Worm (Caenorhabditis elegans) whole organism, young adult: ENCODE data around the gene apa-2.

ENCODE experiments used
- B0019.2 ChIP-seq: fragments of 200-800 bp; sonication (Bioruptor generic); conservative IDR thresholded peaks from 2 replicates; pipeline ENCODE4 v1.3.6; 2022; ENCODE audit warnings: missing genetic modification reagents, missing genetic modification characterization, missing compliant biosample characterization
- C06A6.2 ChIP-seq: fragments of 200-800 bp; sonication (Bioruptor generic); conservative IDR thresholded peaks from 2 replicates; pipeline ENCODE4 v1.3.6; 2022; ENCODE audit warnings: missing genetic modification characterization, missing compliant biosample characterization
- F33H1.4 ChIP-seq: fragments of 200-800 bp; sonication (Bioruptor generic); IDR thresholded peaks from 2 replicates; pipeline ENCODE4 v1.3.6; 2022; ENCODE audit warnings: missing genetic modification reagents, missing genetic modification characterization, missing compliant biosample characterization
- T26A5.8 ChIP-seq: sonication (generic microtip); optimal IDR thresholded peaks from 2 replicates; lab custom pipeline; 2016; ENCODE audit warnings: missing genetic modification characterization, missing compliant biosample characterization
- Y53G8AR.9 ChIP-seq: fragments of 200-800 bp; sonication (Bioruptor generic); conservative IDR thresholded peaks from 2 replicates; pipeline ENCODE4 v1.3.6; 2022; ENCODE audit warnings: missing genetic modification reagents, missing genetic modification characterization, missing compliant biosample characterization
- ZK185.1 ChIP-seq: sonication (generic microtip); optimal IDR thresholded peaks from 2 replicates; lab custom pipeline; 2016; ENCODE audit warnings: mild to moderate bottlenecking, missing genetic modification characterization, missing compliant biosample characterization; ENCODE audit not compliant: poor library complexity, severe bottlenecking
- akir-1 ChIP-seq: fragments of 200-800 bp; sonication (Bioruptor generic); optimal IDR thresholded peaks from 2 replicates; lab custom pipeline; 2018; ENCODE audit warnings: mild to moderate bottlenecking, missing genetic modification characterization, moderate library complexity, missing compliant biosample characterization
- aptf-3 ChIP-seq: fragments of 200-800 bp; sonication (Bioruptor generic); IDR thresholded peaks from 2 replicates; pipeline ENCODE4 v1.3.6; 2022; ENCODE audit warnings: missing genetic modification characterization, missing compliant biosample characterization
- atf-7 ChIP-seq: sonication (generic microtip); optimal IDR thresholded peaks from 2 replicates; lab custom pipeline; 2017; ENCODE audit warnings: mild to moderate bottlenecking, missing genetic modification characterization, missing compliant biosample characterization
- athp-1 ChIP-seq: sonication (generic microtip); optimal IDR thresholded peaks from 2 replicates; lab custom pipeline; 2017; ENCODE audit warnings: mild to moderate bottlenecking, missing genetic modification characterization, missing compliant biosample characterization
- attf-3 ChIP-seq: fragments of 200-800 bp; sonication (Bioruptor generic); conservative IDR thresholded peaks from 2 replicates; pipeline ENCODE4 v1.3.6; 2022; ENCODE audit warnings: missing genetic modification reagents, missing genetic modification characterization, missing compliant biosample characterization
- bed-1 ChIP-seq: fragments of 200-800 bp; sonication (Bioruptor generic); IDR thresholded peaks from 2 replicates; pipeline ENCODE4 v1.3.6; 2022; ENCODE audit warnings: missing genetic modification reagents, missing genetic modification characterization, missing compliant biosample characterization
- cebp-1 ChIP-seq, 2 experiments: fragments of 200-800 bp in 1 of 2; sonication (Bioruptor generic) in 1 of 2; sonication (generic microtip) in 1 of 2; IDR thresholded peaks in 1 of 2; optimal IDR thresholded peaks in 1 of 2; 2 replicates each; pipeline versions ENCODE4 v1.3.6 to Lab custom; 2017 to 2022; ENCODE audit warnings: missing compliant biosample characterization in 2 of 2, missing genetic modification characterization in 2 of 2, mild to moderate bottlenecking in 1 of 2, missing genetic modification reagents in 1 of 2, moderate library complexity in 1 of 2
- dpff-1 ChIP-seq: sonication (generic microtip); optimal IDR thresholded peaks from 2 replicates; lab custom pipeline; 2017; ENCODE audit warnings: mild to moderate bottlenecking, missing genetic modification characterization, missing compliant biosample characterization
- ets-4 ChIP-seq: fragments of 200-800 bp; sonication (Bioruptor generic); optimal IDR thresholded peaks from 2 replicates; lab custom pipeline; 2018; ENCODE audit warnings: mild to moderate bottlenecking, missing genetic modification characterization, missing compliant biosample characterization
- gei-17 ChIP-seq: fragments of 200-800 bp; sonication (Bioruptor generic); optimal IDR thresholded peaks from 2 replicates; lab custom pipeline; 2018; ENCODE audit warnings: mild to moderate bottlenecking, missing genetic modification characterization, missing compliant biosample characterization
- hmg-20 ChIP-seq: fragments of 200-800 bp; sonication (Bioruptor generic); IDR thresholded peaks from 2 replicates; pipeline ENCODE4 v1.3.6; 2022; ENCODE audit warnings: missing genetic modification reagents, missing genetic modification characterization, missing compliant biosample characterization
- lin-26 ChIP-seq: fragments of 200-800 bp; sonication (Bioruptor generic); IDR thresholded peaks from 2 replicates; pipeline ENCODE4 v1.3.6; 2022; ENCODE audit warnings: missing genetic modification reagents, missing genetic modification characterization, missing compliant biosample characterization
- lin-35 ChIP-seq, 3 experiments: fragments of 150-350 bp in 2 of 3; sonication (generic microtip) in 1 of 3; optimal IDR thresholded peaks; 2 replicates each; lab custom pipeline; 2014 to 2018; ENCODE audit warnings: missing biosample characterization in 3 of 3, missing genetic modification characterization in 3 of 3, missing genetic modification reagents in 3 of 3
- lsl-1 ChIP-seq: fragments of 200-800 bp; sonication (Bioruptor generic); optimal IDR thresholded peaks from 2 replicates; lab custom pipeline; 2018; ENCODE audit warnings: mild to moderate bottlenecking, missing genetic modification characterization, moderate library complexity, missing compliant biosample characterization
- lsy-27 ChIP-seq: sonication (generic microtip); optimal IDR thresholded peaks from 2 replicates; lab custom pipeline; 2017; ENCODE audit warnings: missing genetic modification characterization, mild to moderate bottlenecking, missing compliant biosample characterization, antibody characterized with exemption, missing genotype, borderline replicate concordance; ENCODE audit not compliant: insufficient read depth
- nfyb-1 ChIP-seq: fragments of 200-800 bp; sonication (Bioruptor generic); IDR thresholded peaks from 2 replicates; pipeline ENCODE4 v1.3.6; 2022; ENCODE audit warnings: missing genetic modification reagents, missing genetic modification characterization, missing compliant biosample characterization
- nhr-90 ChIP-seq: sonication (generic microtip); optimal IDR thresholded peaks from 2 replicates; lab custom pipeline; 2016; ENCODE audit warnings: missing genotype, mild to moderate bottlenecking, missing genetic modification characterization, missing compliant biosample characterization
- pha-4 ChIP-seq: fragments of 150-350 bp; sonication (generic microtip); optimal IDR thresholded peaks from 2 replicates; lab custom pipeline; 2014; ENCODE audit warnings: missing biosample characterization, missing genetic modification reagents, missing genetic modification characterization
- rpc-1 ChIP-seq, 2 experiments: fragments of 150-350 bp in 1 of 2; sonication (generic microtip) in 1 of 2; optimal IDR thresholded peaks; 2 replicates each; lab custom pipeline; 2014 to 2018; ENCODE audit warnings: missing biosample characterization in 1 of 2, missing genetic modification characterization in 1 of 2, missing genetic modification reagents in 1 of 2, missing genotype in 1 of 2
- snpc-3.4 ChIP-seq: sonication (generic microtip); optimal IDR thresholded peaks from 2 replicates; lab custom pipeline; 2017; ENCODE audit warnings: missing genetic modification characterization, mild to moderate bottlenecking, missing compliant biosample characterization, antibody characterized with exemption, moderate library complexity, missing genotype, missing genetic modification reagents
- somi-1 ChIP-seq: fragments of 200-800 bp; sonication (Bioruptor generic); optimal IDR thresholded peaks from 2 replicates; lab custom pipeline; 2018; ENCODE audit warnings: mild to moderate bottlenecking, missing genetic modification characterization, missing compliant biosample characterization
- tlf-1 ChIP-seq: fragments of 200-800 bp; sonication (Bioruptor generic); optimal IDR thresholded peaks from 2 replicates; lab custom pipeline; 2018; ENCODE audit warnings: mild to moderate bottlenecking, missing genetic modification characterization, missing compliant biosample characterization
- zim-3 ChIP-seq: sonication (generic microtip); optimal IDR thresholded peaks from 2 replicates; lab custom pipeline; 2017; ENCODE audit warnings: mild to moderate bottlenecking, missing genetic modification characterization, moderate library complexity, missing compliant biosample characterization
- ztf-18 ChIP-seq: sonication (generic microtip); optimal IDR thresholded peaks from 2 replicates; lab custom pipeline; 2016; ENCODE audit warnings: missing genotype, mild to moderate bottlenecking, missing genetic modification characterization, missing compliant biosample characterization
- ztf-22 ChIP-seq: fragments of 200-800 bp; sonication (Bioruptor generic); optimal IDR thresholded peaks from 2 replicates; lab custom pipeline; 2018; ENCODE audit warnings: mild to moderate bottlenecking, missing genetic modification characterization, moderate library complexity, missing compliant biosample characterization
- ztf-28 ChIP-seq: fragments of 200-800 bp; sonication (Bioruptor generic); IDR thresholded peaks from 2 replicates; pipeline ENCODE4 v1.3.6; 2022; ENCODE audit warnings: missing genetic modification reagents, missing genetic modification characterization, missing compliant biosample characterization
- ztf-6 ChIP-seq: fragments of 200-800 bp; sonication (Bioruptor generic); IDR thresholded peaks from 2 replicates; pipeline ENCODE4 v1.3.6; 2022; ENCODE audit warnings: missing genetic modification reagents, missing genetic modification characterization, missing compliant biosample characterization

The apa-2 gene

DNA sequence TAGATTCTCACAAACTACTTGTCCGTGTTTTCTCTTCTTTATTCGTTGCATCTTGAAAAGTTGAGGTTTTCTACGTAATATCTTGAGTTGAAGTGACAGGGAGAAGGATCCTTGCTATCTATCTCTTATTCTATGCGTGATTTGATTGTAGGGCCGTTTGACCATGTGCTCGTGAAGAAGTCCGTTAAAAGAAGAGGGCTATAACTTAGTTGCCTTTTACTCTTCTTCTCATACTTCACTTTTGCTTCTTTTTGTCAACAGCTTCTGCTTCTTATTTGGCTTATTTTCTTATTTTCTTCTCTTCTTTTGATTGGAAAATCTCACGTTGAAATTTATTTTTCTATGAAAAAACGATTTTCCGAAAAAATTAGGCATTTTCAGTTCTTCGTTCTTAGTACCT, 35.3 kb downstream of the apa-2 start:
- no peak for TF ChIP-seq tlf-1 (GFP tag; lab: Kevin White, UChicago)
- TF ChIP-seq cebp-1 (GFP tag; IDR thresholded peaks at IDR 0.05; lab: Robert Waterston, UW): no peak
- no peak for TF ChIP-seq cebp-1 (tag; optimal IDR thresholded peaks at IDR 0.05; lab: Kevin White, UChicago)
- TF ChIP-seq lsy-27 (tag; lab: Kevin White, UChicago): no peak
- no peak for TF ChIP-seq rpc-1 (optimal IDR thresholded peaks at IDR 0.05; lab: Kevin White, UChicago)
- no peak for TF ChIP-seq rpc-1 (tag; optimal IDR thresholded peaks at IDR 0.05; lab: Kevin White, UChicago)
- TF ChIP-seq ets-4 (GFP tag; lab: Kevin White, UChicago): no peak
- no peak for TF ChIP-seq nhr-90
- no peak for TF ChIP-seq ztf-28 (GFP tag; lab: Robert Waterston, UW)
- no peak for TF ChIP-seq lsl-1 (GFP tag; lab: Kevin White, UChicago)
- no peak for TF ChIP-seq athp-1 (tag; lab: Kevin White, UChicago)

ce11 chrX:9387041-9387440, 48.6 kb downstream of the apa-2 start, which contains the start of gene C23F12.4:
TSS of gene C23F12.4 (plus strand) at chrX:9387341.
- TF ChIP-seq T26A5.8 (tag; lab: Kevin White, UChicago) (no peak), aptf-3 (GFP tag; lab: Robert Waterston, UW) (no peak), zim-3 (tag; lab: Kevin White, UChicago) (no peak), gei-17 (GFP tag; lab: Kevin White, UChicago) (no peak), bed-1 (GFP tag; lab: Robert Waterston, UW) (no peak), F33H1.4 (GFP tag; lab: Robert Waterston, UW) (no peak), ztf-22 (GFP tag; lab: Kevin White, UChicago) (no peak), lin-26 (GFP tag; lab: Robert Waterston, UW) (no peak), lsl-1 (GFP tag; lab: Kevin White, UChicago) (no peak), nfyb-1 (GFP tag; lab: Robert Waterston, UW) (no peak), ztf-28 (GFP tag; lab: Robert Waterston, UW) (no peak), akir-1 (no peak), attf-3 (no peak), ZK185.1 (tag; lab: Kevin White, UChicago) (no peak), pha-4 (tag; lab: Kevin White, UChicago) (no peak), atf-7 (no peak), C06A6.2 (GFP tag; lab: Robert Waterston, UW) (no peak), somi-1 (no peak), lin-35 (GFP tag; optimal IDR thresholded peaks at IDR 0.05; lab: Kevin White, UChicago) (no peak)

DNA sequence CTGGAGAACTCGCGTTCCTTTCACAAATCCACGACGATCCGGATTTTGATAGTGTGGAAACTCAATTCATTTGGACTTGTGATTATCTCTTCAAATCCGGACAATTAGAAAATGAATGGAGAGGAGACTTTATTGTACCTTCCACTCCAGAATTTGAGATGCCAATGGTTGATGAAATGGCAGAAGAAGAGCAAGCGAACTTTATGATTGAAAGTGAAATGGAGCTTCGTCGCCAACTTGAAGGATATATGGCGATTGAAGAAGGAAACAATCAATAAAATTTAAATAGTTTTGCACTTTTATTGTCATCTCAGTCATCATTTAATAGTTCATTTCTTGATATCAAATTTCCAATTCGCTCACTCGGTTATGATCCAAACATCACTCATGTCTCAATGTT, 50.2 kb downstream of the apa-2 start:
- TF ChIP-seq Y53G8AR.9 (no peak), dpff-1 (tag; lab: Kevin White, UChicago) (no peak), ztf-18 (tag; lab: Kevin White, UChicago) (no peak), ztf-6 (GFP tag; lab: Robert Waterston, UW) (no peak)

DNA sequence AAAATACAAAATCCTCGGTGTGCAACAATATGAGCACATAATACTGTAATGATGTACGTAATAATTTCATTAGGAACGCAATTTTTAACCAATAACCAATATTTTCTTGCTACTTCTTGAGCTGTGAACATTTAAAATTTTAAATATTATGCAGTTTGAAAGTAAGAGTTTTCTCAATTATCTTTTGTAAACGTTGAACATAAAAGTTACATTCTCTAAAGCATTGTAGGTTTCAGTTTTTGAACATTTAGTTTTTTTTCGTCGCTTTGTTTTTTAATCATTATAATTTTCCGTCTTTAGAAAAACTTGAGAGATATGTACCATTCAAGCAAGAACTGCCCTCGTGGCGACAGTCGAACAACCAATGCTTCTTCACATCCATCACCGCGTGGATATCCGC, 52.9 kb downstream of the apa-2 start, which contains the start of gene C23F12.3:
Gene C23F12.3, plus strand, starts transcription at position 301 of the 400 bp plus-strand sequence.
- TF ChIP-seq hmg-20 (GFP tag; lab: Robert Waterston, UW) (no peak), Y53G8AR.9 (no peak), zim-3 (tag; lab: Kevin White, UChicago) (no peak), B0019.2 (GFP tag; lab: Robert Waterston, UW) (no peak), snpc-3.4 (tag; lab: Kevin White, UChicago) (no peak)
